Worm (Caenorhabditis elegans): ENCODE data around the gene C50F7.6.

The C50F7.6 gene

ce11 chrIV:7722806-7723205 is at the start of gene C50F7.6:
Gene C50F7.6, minus strand, starts transcription at chrIV:7723199.
- TF ChIP-seq ceh-39 (tag; optimal IDR thresholded peaks at IDR 0.05) = no peak
- no peak for TF ChIP-seq nhr-237 (tag; optimal IDR thresholded peaks at IDR 0.05)
- no peak for TF ChIP-seq lin-32 (GFP tag; optimal IDR thresholded peaks at IDR 0.05)
- TF ChIP-seq lsy-2 (tag; optimal IDR thresholded peaks at IDR 0.05) = no peak
- TF ChIP-seq nhr-12 (tag; optimal IDR thresholded peaks at IDR 0.05) = no peak
- TF ChIP-seq M03D4.4 (tag; optimal IDR thresholded peaks at IDR 0.05) = no peak
- no peak for TF ChIP-seq mep-1 (tag; optimal IDR thresholded peaks at IDR 0.05)
- TF ChIP-seq elt-1 (tag; optimal IDR thresholded peaks at IDR 0.05; ENCODE audit: borderline replicate concordance, insufficient read depth) = no peak

ce11 chrIV:7770162-7770561 is 47.2 kb upstream of the C50F7.6 start, which contains the start of gene rdl-1:
Gene rdl-1, minus strand, starts transcription at chrIV:7770262.
- no peak for TF ChIP-seq unc-62 (GFP tag; optimal IDR thresholded peaks at IDR 0.05)
- no peak for TF ChIP-seq bed-3 (GFP tag; optimal IDR thresholded peaks at IDR 0.05)
- no peak for TF ChIP-seq blmp-1 (tag; optimal IDR thresholded peaks at IDR 0.05)
- TF ChIP-seq nhr-2 (tag; optimal IDR thresholded peaks at IDR 0.05) = no peak
- no peak for TF ChIP-seq mab-5 (tag; optimal IDR thresholded peaks at IDR 0.05)
- no peak for TF ChIP-seq ces-1 (GFP tag; optimal IDR thresholded peaks at IDR 0.05)
- no peak for TF ChIP-seq unc-39 (tag; optimal IDR thresholded peaks at IDR 0.05)
- TF ChIP-seq lin-13 (tag; optimal IDR thresholded peaks at IDR 0.05) = no peak
- no peak for TF ChIP-seq ceh-43 (GFP tag; optimal IDR thresholded peaks at IDR 0.05)
- no peak for TF ChIP-seq nhr-12 (tag; optimal IDR thresholded peaks at IDR 0.05)
- TF ChIP-seq mls-2 (tag; optimal IDR thresholded peaks at IDR 0.05) = no peak
- TF ChIP-seq lsy-2 (tag; optimal IDR thresholded peaks at IDR 0.05) = no peak
- no peak for TF ChIP-seq sem-2 (GFP tag; optimal IDR thresholded peaks at IDR 0.05)
- no peak for TF ChIP-seq lin-32 (GFP tag; optimal IDR thresholded peaks at IDR 0.05)

- TF ChIP-seq bed-3 (GFP tag; optimal IDR thresholded peaks at IDR 0.05) (no peak), nhr-76 (tag; optimal IDR thresholded peaks at IDR 0.05) (no peak), nhr-2 (tag; optimal IDR thresholded peaks at IDR 0.05) (no peak), lsy-2 (tag; optimal IDR thresholded peaks at IDR 0.05) (no peak), ces-1 (GFP tag; optimal IDR thresholded peaks at IDR 0.05) (no peak), nhr-237 (tag; optimal IDR thresholded peaks at IDR 0.05) (no peak), M03D4.4 (tag; optimal IDR thresholded peaks at IDR 0.05) (no peak), drap-1 (GFP tag; optimal IDR thresholded peaks at IDR 0.05) (no peak), nhr-12 (tag; optimal IDR thresholded peaks at IDR 0.05) (no peak), snpc-4 (tag; optimal IDR thresholded peaks at IDR 0.05) (no peak), unc-120 (tag; optimal IDR thresholded peaks at IDR 0.05; ENCODE audit: poor library complexity, severe bottlenecking) (no peak), mab-5 (tag; optimal IDR thresholded peaks at IDR 0.05) (no peak), lin-32 (GFP tag; optimal IDR thresholded peaks at IDR 0.05) (no peak), zip-8 (tag; optimal IDR thresholded peaks at IDR 0.05) (no peak), cnd-1 (tag; optimal IDR thresholded peaks at IDR 0.05) (no peak), flh-1 (GFP tag; optimal IDR thresholded peaks at IDR 0.05) (no peak), ztf-11 (tag; optimal IDR thresholded peaks at IDR 0.05) (no peak), nhr-28 (tag; optimal IDR thresholded peaks at IDR 0.05) (no peak)
These were observed 41.3 kb upstream of the C50F7.6 start for ce11 chrIV:7764319-7764718.

ce11 chrIV:7763748-7764147 is 40.7 kb upstream of the C50F7.6 start, which contains the start of the genes C46A5.6 and C46A5.1:
Gene C46A5.6, minus strand, starts transcription at chrIV:7763848.
Gene C46A5.1, plus strand, starts transcription at chrIV:7763931.
- no peak for TF ChIP-seq mab-5 (tag; optimal IDR thresholded peaks at IDR 0.05)
- no peak for TF ChIP-seq ztf-11 (tag; optimal IDR thresholded peaks at IDR 0.05)
- TF ChIP-seq unc-120 (tag; optimal IDR thresholded peaks at IDR 0.05; ENCODE audit: poor library complexity, severe bottlenecking) = no peak
- no peak for TF ChIP-seq mls-2 (tag; optimal IDR thresholded peaks at IDR 0.05)
- TF ChIP-seq nhr-76 (tag; optimal IDR thresholded peaks at IDR 0.05) = no peak
- no peak for TF ChIP-seq nhr-2 (tag; optimal IDR thresholded peaks at IDR 0.05)
- no peak for TF ChIP-seq ceh-39 (tag; optimal IDR thresholded peaks at IDR 0.05)
- no peak for TF ChIP-seq ham-2 (GFP tag; optimal IDR thresholded peaks at IDR 0.05)
- no peak for TF ChIP-seq hlh-1 (tag; optimal IDR thresholded peaks at IDR 0.05)
- no peak for TF ChIP-seq lin-13 (tag; optimal IDR thresholded peaks at IDR 0.05)
- no peak for TF ChIP-seq lin-32 (GFP tag; optimal IDR thresholded peaks at IDR 0.05)
- no peak for TF ChIP-seq lsy-2 (tag; optimal IDR thresholded peaks at IDR 0.05)
- no peak for TF ChIP-seq zip-8 (tag; optimal IDR thresholded peaks at IDR 0.05)
- TF ChIP-seq M03D4.4 (tag; optimal IDR thresholded peaks at IDR 0.05) = no peak
- TF ChIP-seq mep-1 (tag; optimal IDR thresholded peaks at IDR 0.05) = no peak
- no peak for TF ChIP-seq blmp-1 (tag; optimal IDR thresholded peaks at IDR 0.05)
- TF ChIP-seq drap-1 (GFP tag; optimal IDR thresholded peaks at IDR 0.05) = no peak
- no peak for TF ChIP-seq nhr-28 (tag; optimal IDR thresholded peaks at IDR 0.05)

ce11 chrIV:7760117-7760516 is 37.1 kb upstream of the C50F7.6 start, which contains the start of gene del-7:
Gene del-7, plus strand, starts transcription at chrIV:7760417.
- TF ChIP-seq ceh-43 (GFP tag; optimal IDR thresholded peaks at IDR 0.05) (no peak), hlh-1 (tag; optimal IDR thresholded peaks at IDR 0.05) (no peak), unc-120 (tag; optimal IDR thresholded peaks at IDR 0.05; ENCODE audit: poor library complexity, severe bottlenecking) (no peak), nhr-2 (tag; optimal IDR thresholded peaks at IDR 0.05) (no peak), ceh-83 (GFP tag; optimal IDR thresholded peaks at IDR 0.05) (no peak), sptf-1 (tag; optimal IDR thresholded peaks at IDR 0.05) (no peak), nhr-12 (tag; optimal IDR thresholded peaks at IDR 0.05) (no peak), ceh-39 (tag; optimal IDR thresholded peaks at IDR 0.05) (no peak), zip-8 (tag; optimal IDR thresholded peaks at IDR 0.05) (no peak), lsy-2 (tag; optimal IDR thresholded peaks at IDR 0.05) (no peak), unc-62 (GFP tag; optimal IDR thresholded peaks at IDR 0.05) (no peak), snpc-4 (tag; optimal IDR thresholded peaks at IDR 0.05) (no peak), mab-5 (tag; optimal IDR thresholded peaks at IDR 0.05) (no peak)
